Fruit fly (Drosophila melanogaster) whole organism, adult: ENCODE measurements around the gene ENGase.

Experiments
- CG11617 ChIP-seq: fragments of 200-800 bp; sonication (Bioruptor generic); optimal IDR thresholded peaks from 2 replicates; lab custom pipeline; 2017; ENCODE audit warnings: mild to moderate bottlenecking, missing biosample characterization, missing genetic modification reagents, missing genetic modification characterization
- CG12768 ChIP-seq: fragments of 200-800 bp; sonication (Bioruptor generic); optimal IDR thresholded peaks from 2 replicates; lab custom pipeline; 2017; ENCODE audit warnings: missing biosample characterization, missing genetic modification characterization, mild to moderate bottlenecking, moderate library complexity, missing genetic modification reagents
- CG14711 ChIP-seq: fragments of 200-800 bp; sonication (Bioruptor generic); optimal IDR thresholded peaks from 2 replicates; lab custom pipeline; 2018; ENCODE audit warnings: missing biosample characterization, mild to moderate bottlenecking, missing genetic modification characterization, moderate library complexity
- CG1620 ChIP-seq: fragments of 200-800 bp; sonication (Bioruptor generic); optimal IDR thresholded peaks from 2 replicates; lab custom pipeline; 2016; ENCODE audit warnings: missing biosample characterization, missing genetic modification characterization
- CG33017 ChIP-seq: fragments of 200-800 bp; sonication (Bioruptor generic); optimal IDR thresholded peaks from 2 replicates; lab custom pipeline; 2018; ENCODE audit warnings: missing biosample characterization, mild to moderate bottlenecking, missing genetic modification characterization, moderate library complexity
- CG5204 ChIP-seq: fragments of 200-800 bp; sonication (Bioruptor generic); optimal IDR thresholded peaks from 2 replicates; lab custom pipeline; 2016; ENCODE audit warnings: missing biosample characterization, missing genetic modification characterization
- CG7045 ChIP-seq: fragments of 200-800 bp; sonication (Bioruptor generic); optimal IDR thresholded peaks from 2 replicates; lab custom pipeline; 2017; ENCODE audit warnings: missing biosample characterization, mild to moderate bottlenecking, missing genetic modification characterization
- CG7101 ChIP-seq: fragments of 200-800 bp; sonication (Bioruptor generic); optimal IDR thresholded peaks from 2 replicates; lab custom pipeline; 2018; ENCODE audit warnings: missing biosample characterization, mild to moderate bottlenecking, missing genetic modification characterization, moderate library complexity
- Clk ChIP-seq: fragments of 200-800 bp; sonication (Bioruptor generic); optimal IDR thresholded peaks from 2 replicates; lab custom pipeline; 2017; ENCODE audit warnings: missing biosample characterization, missing genetic modification characterization
- Crg-1 ChIP-seq: fragments of 200-800 bp; sonication (Bioruptor generic); optimal IDR thresholded peaks from 2 replicates; lab custom pipeline; 2016; ENCODE audit warnings: missing biosample characterization, missing genetic modification characterization
- Hr96 ChIP-seq: fragments of 200-800 bp; sonication (Bioruptor generic); optimal IDR thresholded peaks from 2 replicates; lab custom pipeline; 2016; ENCODE audit warnings: missing biosample characterization, missing genetic modification characterization
- Mnt ChIP-seq: fragments of 200-800 bp; sonication (Bioruptor generic); optimal IDR thresholded peaks from 2 replicates; lab custom pipeline; 2016; ENCODE audit warnings: missing biosample characterization, mild to moderate bottlenecking, missing genetic modification characterization
- bab1 ChIP-seq: fragments of 200-800 bp; sonication (Bioruptor generic); optimal IDR thresholded peaks from 3 replicates; lab custom pipeline; 2019; ENCODE audit warnings: missing biosample characterization, mild to moderate bottlenecking, missing genetic modification characterization, moderate library complexity
- cic ChIP-seq: fragments of 200-800 bp; sonication (Bioruptor generic); optimal IDR thresholded peaks from 2 replicates; lab custom pipeline; 2017; ENCODE audit warnings: missing biosample characterization, mild to moderate bottlenecking, missing genetic modification characterization, moderate library complexity
- cnc ChIP-seq, 2 experiments: fragments of >200 bp; optimal IDR thresholded peaks; 2 replicates each; lab custom pipeline; 2017
- kay ChIP-seq: fragments of 200-800 bp; sonication (Bioruptor generic); peaks from one replicate; lab custom pipeline; 2016; ENCODE audit warnings: missing biosample characterization, missing genetic modification characterization, borderline replicate concordance
- ovo ChIP-seq: fragments of 200-800 bp; sonication (Bioruptor generic); optimal IDR thresholded peaks from 2 replicates; lab custom pipeline; 2016; ENCODE audit warnings: missing biosample characterization, missing genetic modification characterization
- pad ChIP-seq: fragments of 200-800 bp; sonication (Bioruptor generic); optimal IDR thresholded peaks from 3 replicates; lab custom pipeline; 2017; ENCODE audit warnings: missing biosample characterization, missing genetic modification characterization, mild to moderate bottlenecking, moderate library complexity, missing genetic modification reagents
- tj ChIP-seq: fragments of 200-800 bp; sonication (Bioruptor generic); optimal IDR thresholded peaks from 3 replicates; lab custom pipeline; 2017; ENCODE audit warnings: missing biosample characterization, mild to moderate bottlenecking, missing genetic modification characterization, moderate library complexity
- toe ChIP-seq: fragments of 200-800 bp; sonication (Bioruptor generic); optimal IDR thresholded peaks from 2 replicates; lab custom pipeline; 2016; ENCODE audit warnings: missing biosample characterization, missing genetic modification characterization

ENGase gene

dm6 chrX:17407737-17408136 lies 15.7 kb upstream of the ENGase start:
- TF ChIP-seq CG12768 (GFP tag; lab: Kevin White, UChicago) = no peak
- TF ChIP-seq CG1620 = no peak

- TF ChIP-seq Clk (GFP tag; lab: Kevin White, UChicago) (no peak), Mnt (peak; percentile 92), kay (GFP tag; lab: Kevin White, UChicago) (no peak)
Observed at dm6 chrX:17421987-17422386, 1.4 kb upstream of the ENGase start, which contains the start of gene CG8611. Gene CG8611, minus strand, starts transcription at chrX:17422145.

- TF ChIP-seq CG14711 (tag; lab: Kevin White, UChicago) (no peak), Hr96 (GFP tag; lab: Kevin White, UChicago) (no peak), CG7045 (GFP tag; lab: Kevin White, UChicago) (no peak), CG12768 (GFP tag; lab: Kevin White, UChicago) (no peak), tj (GFP tag; lab: Kevin White, UChicago) (no peak), kay (GFP tag; lab: Kevin White, UChicago) (no peak), bab1 (no peak), toe (no peak), cic (no peak), CG1620 (no peak), pad (no peak), Clk (GFP tag; lab: Kevin White, UChicago) (no peak), Crg-1 (GFP tag; lab: Kevin White, UChicago) (no peak), CG33017 (tag; lab: Kevin White, UChicago) (no peak), CG11617 (GFP tag; lab: Kevin White, UChicago) (no peak), cnc (optimal IDR thresholded peaks at IDR 0.05; lab: Kevin White, UChicago) (no peak), CG5204 (GFP tag; lab: Kevin White, UChicago) (no peak), ovo (GFP tag; lab: Kevin White, UChicago) (no peak), Mnt (no peak), CG7101 (tag; lab: Kevin White, UChicago) (no peak)
Observed at dm6 chrX:17424383-17424782, 992 bp downstream of the ENGase start.

- TF ChIP-seq CG11617 (GFP tag; lab: Kevin White, UChicago) = no peak
- no peak for TF ChIP-seq Crg-1 (GFP tag; lab: Kevin White, UChicago)
- TF ChIP-seq CG7045 (GFP tag; lab: Kevin White, UChicago) = no peak
- no peak for TF ChIP-seq pad
- no peak for TF ChIP-seq bab1
- TF ChIP-seq Hr96 (GFP tag; lab: Kevin White, UChicago) = no peak
Observed at dm6 chrX:17443880-17444279, 20.5 kb downstream of the ENGase start, which contains the start of the genes CG12994 and CG46464. Gene CG12994, minus strand, starts transcription at chrX:17443994. Gene CG46464, minus strand, starts transcription at chrX:17443994.

- TF ChIP-seq Crg-1 (GFP tag; lab: Kevin White, UChicago) (no peak), Hr96 (GFP tag; lab: Kevin White, UChicago) (no peak), tj (GFP tag; lab: Kevin White, UChicago) (no peak), CG7101 (tag; lab: Kevin White, UChicago) (no peak), Clk (GFP tag; lab: Kevin White, UChicago) (no peak), kay (GFP tag; lab: Kevin White, UChicago) (no peak), pad (no peak), CG33017 (tag; lab: Kevin White, UChicago) (no peak)
Observed at dm6 chrX:17448674-17449073, 25.3 kb downstream of the ENGase start, which contains the start of gene p-cup. Gene p-cup, minus strand, starts transcription at chrX:17448774.

dm6 chrX:17452443-17452842 lies 29.1 kb downstream of the ENGase start, which contains the start of gene CG8568:
Gene CG8568, minus strand, starts transcription at chrX:17452543.
- TF ChIP-seq bab1 (no peak), Crg-1 (GFP tag; lab: Kevin White, UChicago) (no peak), cic (no peak), kay (GFP tag; lab: Kevin White, UChicago) (no peak), CG14711 (tag; lab: Kevin White, UChicago) (no peak)

dm6 chrX:17455829-17456460 lies 32.6 kb downstream of the ENGase start:
- TF ChIP-seq kay (GFP tag; lab: Kevin White, UChicago) (no peak), bab1 (peak; percentile 6), CG33017 (tag; lab: Kevin White, UChicago) (no peak)

dm6 chrX:17465523-17465922 lies 42.1 kb downstream of the ENGase start:
- no peak for TF ChIP-seq CG7101 (tag; lab: Kevin White, UChicago)
- no peak for TF ChIP-seq CG7045 (GFP tag; lab: Kevin White, UChicago)
- no peak for TF ChIP-seq toe
- no peak for TF ChIP-seq CG14711 (tag; lab: Kevin White, UChicago)
- TF ChIP-seq ovo (GFP tag; lab: Kevin White, UChicago) = no peak
- no peak for TF ChIP-seq CG1620
- no peak for TF ChIP-seq cnc (optimal IDR thresholded peaks at IDR 0.05; lab: Kevin White, UChicago)
- no peak for TF ChIP-seq CG11617 (GFP tag; lab: Kevin White, UChicago)
- TF ChIP-seq Mnt = no peak
- TF ChIP-seq bab1 = no peak
- TF ChIP-seq CG33017 (tag; lab: Kevin White, UChicago) = no peak
- no peak for TF ChIP-seq CG12768 (GFP tag; lab: Kevin White, UChicago)
- no peak for TF ChIP-seq Crg-1 (GFP tag; lab: Kevin White, UChicago)
